Worm (Caenorhabditis elegans) whole organism, L4/young adult: ENCODE results near the gene C31G12.1.

Experiments
- W03F9.2 ChIP-seq: fragments of 150-350 bp; optimal IDR thresholded peaks from 2 replicates; lab custom pipeline; 2014; ENCODE audit warnings: missing biosample characterization, missing genetic modification characterization
- him-1 ChIP-seq: sonication (generic microtip); optimal IDR thresholded peaks from 2 replicates; lab custom pipeline; 2016; ENCODE audit warnings: missing genotype, missing genetic modification reagents, missing genetic modification characterization, missing compliant biosample characterization

DNA sequence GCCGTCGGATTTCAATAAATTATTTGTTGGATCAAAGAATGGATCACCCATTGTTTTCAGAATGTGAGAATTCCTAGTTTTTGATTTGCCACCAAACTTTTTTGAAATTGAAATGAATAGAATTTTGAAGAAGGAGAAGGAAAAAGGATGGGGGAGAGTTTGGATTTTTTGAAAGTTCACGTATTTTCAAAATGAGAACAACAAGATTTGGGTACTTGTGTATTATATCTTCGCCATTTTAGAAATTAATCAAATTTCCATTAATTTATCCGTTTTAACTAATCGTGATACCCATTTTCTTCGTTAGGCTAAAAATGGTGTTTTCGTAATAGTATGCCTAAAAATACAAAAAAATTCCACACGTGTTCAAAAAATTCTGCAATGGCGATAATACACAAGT is 8.2 kb upstream of the C31G12.1 start, which contains the start of gene C14A6.8:
- TF ChIP-seq him-1 (tag; lab: Kevin White, UChicago), result no peak
- TF ChIP-seq W03F9.2, result no peak
